Worm (Caenorhabditis elegans) whole organism, L4 larva: Measurements from ENCODE around the gene rbm-22.

Experiments
- F37D6.2 ChIP-seq: sonication (generic microtip); optimal IDR thresholded peaks from 2 replicates; lab custom pipeline; 2016; ENCODE audit warnings: mild to moderate bottlenecking, missing genetic modification characterization, missing compliant biosample characterization
- F44E2.7 ChIP-seq: fragments of 200-800 bp; sonication (Bioruptor generic); IDR thresholded peaks from 2 replicates; pipeline ENCODE4 v2.1.2; 2022; ENCODE audit warnings: missing genetic modification characterization, missing compliant biosample characterization
- T26A8.4 ChIP-seq: fragments of 200-800 bp; sonication (Bioruptor generic); IDR thresholded peaks from 2 replicates; pipeline ENCODE4 v1.3.6; 2022; ENCODE audit warnings: missing genetic modification characterization, missing compliant biosample characterization
- ZK337.2 ChIP-seq: fragments of 200-800 bp; sonication (Bioruptor generic); IDR thresholded peaks from 2 replicates; pipeline ENCODE4 v1.3.6; 2022; ENCODE audit warnings: missing genetic modification reagents, missing genetic modification characterization, missing compliant biosample characterization
- ama-1 ChIP-seq: fragments of 150-350 bp; optimal IDR thresholded peaks from 2 replicates; lab custom pipeline; 2014; ENCODE audit warnings: inconsistent platforms, mixed read lengths
- arid-1 ChIP-seq: fragments of 200-800 bp; sonication (Bioruptor generic); conservative IDR thresholded peaks from 2 replicates; pipeline ENCODE4 v1.3.6; 2022; ENCODE audit warnings: missing genetic modification reagents, missing genetic modification characterization, missing compliant biosample characterization
- attf-4 ChIP-seq: sonication (generic microtip); optimal IDR thresholded peaks from 3 replicates; lab custom pipeline; 2017; ENCODE audit warnings: missing biosample characterization, missing genetic modification characterization
- ceh-28 ChIP-seq: fragments of 150-350 bp; optimal IDR thresholded peaks from 2 replicates; lab custom pipeline; 2014; ENCODE audit warnings: missing biosample characterization, missing genetic modification reagents, missing genetic modification characterization
- ceh-32 ChIP-seq: sonication (generic microtip); optimal IDR thresholded peaks from 2 replicates; lab custom pipeline; 2016; ENCODE audit warnings: mild to moderate bottlenecking, missing genetic modification characterization, missing compliant biosample characterization; ENCODE audit not compliant: poor library complexity
- ceh-62 ChIP-seq: sonication (generic microtip); optimal IDR thresholded peaks from 2 replicates; lab custom pipeline; 2017; ENCODE audit warnings: missing biosample characterization, missing genetic modification characterization
- daf-19 ChIP-seq: fragments of 200-800 bp; sonication (Bioruptor generic); conservative IDR thresholded peaks from 2 replicates; pipeline ENCODE4 v1.3.6; 2022; ENCODE audit warnings: missing genetic modification characterization, missing compliant biosample characterization
- dmd-6 ChIP-seq: fragments of 200-800 bp; sonication (Bioruptor generic); IDR thresholded peaks from 2 replicates; pipeline ENCODE4 v1.3.6; 2022; ENCODE audit warnings: missing genetic modification reagents, missing genetic modification characterization, missing compliant biosample characterization
- dmd-8 ChIP-seq: fragments of 200-800 bp; sonication (Bioruptor generic); IDR thresholded peaks from 2 replicates; pipeline ENCODE4 v1.3.6; 2022; ENCODE audit warnings: missing genetic modification characterization, missing compliant biosample characterization
- dmd-9 ChIP-seq: fragments of 200-800 bp; sonication (Bioruptor generic); IDR thresholded peaks from 2 replicates; pipeline ENCODE4 v1.3.6; 2022; ENCODE audit warnings: missing genetic modification reagents, missing genetic modification characterization, missing compliant biosample characterization
- dpl-1 ChIP-seq: fragments of 150-350 bp; optimal IDR thresholded peaks from 2 replicates; lab custom pipeline; 2014; ENCODE audit warnings: missing biosample characterization, missing genetic modification reagents, missing genetic modification characterization
- duxl-1 ChIP-seq: sonication (generic microtip); optimal IDR thresholded peaks from 2 replicates; lab custom pipeline; 2016; ENCODE audit warnings: mild to moderate bottlenecking, missing genetic modification characterization, moderate library complexity, missing compliant biosample characterization; ENCODE audit not compliant: poor library complexity
- dve-1 ChIP-seq: sonication (generic microtip); optimal IDR thresholded peaks from 2 replicates; lab custom pipeline; 2017; ENCODE audit warnings: antibody characterized with exemption, mild to moderate bottlenecking, missing genetic modification characterization, missing compliant biosample characterization; ENCODE audit not compliant: insufficient read depth
- egl-27 ChIP-seq: sonication (generic microtip); optimal IDR thresholded peaks from 3 replicates; lab custom pipeline; 2017; ENCODE audit warnings: missing biosample characterization, missing genetic modification reagents, missing genetic modification characterization
- egl-43 ChIP-seq: fragments of 200-800 bp; sonication (Bioruptor generic); IDR thresholded peaks from 2 replicates; pipeline ENCODE4 v1.3.6; 2022; ENCODE audit warnings: missing genetic modification reagents, missing genetic modification characterization, missing compliant biosample characterization
- gei-8 ChIP-seq: fragments of 200-800 bp; sonication (Bioruptor generic); optimal IDR thresholded peaks from 2 replicates; lab custom pipeline; 2018; ENCODE audit warnings: mild to moderate bottlenecking, missing genetic modification characterization, missing compliant biosample characterization
- hif-1 ChIP-seq, 2 experiments: sonication (generic microtip); optimal IDR thresholded peaks; 2 replicates each; lab custom pipeline; 2016 to 2017; ENCODE audit warnings: missing compliant biosample characterization in 2 of 2, missing genetic modification characterization in 2 of 2, missing genetic modification reagents in 2 of 2, missing genotype in 2 of 2, mild to moderate bottlenecking in 1 of 2
- hlh-11 ChIP-seq: fragments of 200-800 bp; sonication (Bioruptor generic); optimal IDR thresholded peaks from 2 replicates; lab custom pipeline; 2018; ENCODE audit warnings: mild to moderate bottlenecking, missing genetic modification characterization, missing compliant biosample characterization
- lim-7 ChIP-seq: fragments of 200-800 bp; sonication (Bioruptor generic); IDR thresholded peaks from 2 replicates; pipeline ENCODE4 v1.3.6; 2022; ENCODE audit warnings: missing genetic modification characterization, missing compliant biosample characterization
- lin-1 ChIP-seq: fragments of 200-800 bp; sonication (Bioruptor generic); IDR thresholded peaks from 2 replicates; pipeline ENCODE4 v1.3.6; 2022; ENCODE audit warnings: missing genetic modification reagents, missing genetic modification characterization, missing compliant biosample characterization
- lin-13 ChIP-seq: fragments of 150-350 bp; optimal IDR thresholded peaks from 2 replicates; lab custom pipeline; 2014; ENCODE audit warnings: missing biosample characterization, missing genetic modification reagents, missing genetic modification characterization
- lin-15B ChIP-seq: fragments of 150-350 bp; sonication (generic microtip); optimal IDR thresholded peaks from 3 replicates; lab custom pipeline; 2014; ENCODE audit warnings: missing biosample characterization, missing genetic modification characterization
- lin-29 ChIP-seq: fragments of 200-800 bp; sonication (Bioruptor generic); IDR thresholded peaks from 2 replicates; pipeline ENCODE4 v1.3.6; 2022; ENCODE audit warnings: missing genetic modification reagents, missing genetic modification characterization, missing compliant biosample characterization
- madf-9 ChIP-seq: fragments of 200-800 bp; sonication (Bioruptor generic); conservative IDR thresholded peaks from 2 replicates; pipeline ENCODE4 v1.3.6; 2022; ENCODE audit warnings: missing genetic modification reagents, missing genetic modification characterization, missing compliant biosample characterization
- mxl-3 ChIP-seq: fragments of 200-800 bp; sonication (Bioruptor generic); optimal IDR thresholded peaks from 2 replicates; lab custom pipeline; 2018; ENCODE audit warnings: mild to moderate bottlenecking, missing genetic modification characterization, missing compliant biosample characterization
- nhr-102 ChIP-seq: sonication (generic microtip); optimal IDR thresholded peaks from 2 replicates; lab custom pipeline; 2016; ENCODE audit warnings: mild to moderate bottlenecking, missing genetic modification characterization, moderate library complexity, missing compliant biosample characterization
- nhr-11 ChIP-seq: fragments of 150-350 bp; optimal IDR thresholded peaks from 2 replicates; lab custom pipeline; 2014; ENCODE audit warnings: missing biosample characterization, missing genetic modification characterization
- nhr-76 ChIP-seq: fragments of 150-350 bp; optimal IDR thresholded peaks from 2 replicates; lab custom pipeline; 2014; ENCODE audit warnings: missing biosample characterization, missing genetic modification characterization
- pha-4 ChIP-seq, 2 experiments: fragments of 150-350 bp in 1 of 2; fragments of 200-800 bp in 1 of 2; sonication (Bioruptor generic) in 1 of 2; IDR thresholded peaks in 1 of 2; optimal IDR thresholded peaks in 1 of 2; 2 replicates each; pipeline versions ENCODE4 v1.3.6 to Lab custom; 2014 to 2022; ENCODE audit warnings: missing genetic modification characterization in 2 of 2, missing genetic modification reagents in 2 of 2, missing biosample characterization in 1 of 2, missing compliant biosample characterization in 1 of 2
- saeg-2 ChIP-seq: fragments of 200-800 bp; sonication (Bioruptor generic); IDR thresholded peaks from 2 replicates; pipeline ENCODE4 v1.3.6; 2022; ENCODE audit warnings: missing genetic modification reagents, missing genetic modification characterization, missing compliant biosample characterization
- set-16 ChIP-seq: fragments of 200-800 bp; sonication (Bioruptor generic); IDR thresholded peaks from 2 replicates; pipeline ENCODE4 v1.3.6; 2022; ENCODE audit warnings: missing genetic modification reagents, missing genetic modification characterization, missing compliant biosample characterization
- spr-1 ChIP-seq: sonication (generic microtip); optimal IDR thresholded peaks from 2 replicates; lab custom pipeline; 2016; ENCODE audit warnings: mild to moderate bottlenecking, missing genetic modification characterization, missing compliant biosample characterization
- unc-39 ChIP-seq: sonication (generic microtip); optimal IDR thresholded peaks from 2 replicates; lab custom pipeline; 2017; ENCODE audit warnings: missing biosample characterization, missing genetic modification characterization
- unc-62 ChIP-seq, 3 experiments: fragments of 150-350 bp in 1 of 3; sonication (generic microtip); optimal IDR thresholded peaks in 2 of 3; peaks in 1 of 3; 1 replicate in 1 of 3; 2 replicates in 2 of 3; lab custom pipeline; 2014 to 2017; ENCODE audit warnings: missing biosample characterization in 3 of 3, missing genetic modification characterization in 3 of 3, missing genetic modification reagents in 3 of 3, missing genotype in 1 of 3
- vab-7 ChIP-seq: fragments of 200-800 bp; sonication (Bioruptor generic); IDR thresholded peaks from 2 replicates; pipeline ENCODE4 v1.3.6; 2022; ENCODE audit warnings: missing genetic modification reagents, missing genetic modification characterization, missing compliant biosample characterization
- zag-1 ChIP-seq: fragments of 150-350 bp; optimal IDR thresholded peaks from 2 replicates; lab custom pipeline; 2014; ENCODE audit warnings: missing biosample characterization, missing genetic modification characterization
- zfp-3 ChIP-seq: fragments of 200-800 bp; sonication (Bioruptor generic); conservative IDR thresholded peaks from 2 replicates; pipeline ENCODE4 v1.3.6; 2022; ENCODE audit warnings: missing genetic modification reagents, missing genetic modification characterization, missing compliant biosample characterization
- ztf-7 ChIP-seq: fragments of 150-350 bp; optimal IDR thresholded peaks from 2 replicates; lab custom pipeline; 2014; ENCODE audit warnings: missing biosample characterization, missing genetic modification characterization

rbm-22 gene

DNA sequence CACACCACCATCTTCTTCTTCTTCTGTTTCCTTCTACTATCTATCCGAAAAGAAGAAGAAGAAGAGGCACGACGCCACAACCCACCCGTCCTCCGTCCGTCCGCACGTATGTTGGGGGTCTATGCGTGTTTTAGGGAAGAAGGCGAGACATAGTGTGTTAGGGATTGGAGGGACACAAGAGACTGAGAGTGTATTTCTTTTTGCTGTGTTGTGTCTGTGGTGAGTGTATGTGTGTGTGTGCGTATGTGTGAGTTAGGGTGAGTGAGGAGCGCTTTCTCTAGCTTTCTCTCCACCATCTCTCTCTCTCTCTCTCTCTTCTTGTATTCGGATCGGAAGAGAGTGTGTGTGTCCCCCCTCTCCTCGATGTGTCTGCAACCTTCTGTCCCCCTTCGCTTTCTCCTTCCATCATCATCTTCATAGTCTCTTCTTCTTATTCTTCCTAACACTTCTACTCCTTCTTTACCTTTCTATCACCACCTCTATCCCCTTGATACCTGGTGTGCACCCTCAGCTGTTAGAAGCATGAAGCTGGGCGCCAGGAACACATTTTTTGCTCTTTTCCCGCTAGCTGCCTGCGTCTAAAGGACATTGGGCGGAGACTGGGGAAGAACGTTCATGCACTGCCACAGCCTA lies 39.4 kb upstream of the rbm-22 start (continued):
- TF ChIP-seq pha-4 (GFP tag; IDR thresholded peaks at IDR 0.05; lab: Robert Waterston, UW) (no peak; the same call in 1 of the 2 replicates), pha-4 (tag; optimal IDR thresholded peaks at IDR 0.05; lab: Kevin White, UChicago) (peak; percentile 88), unc-39 (tag; lab: Kevin White, UChicago) (no peak), F37D6.2 (peak; percentile 71), dmd-8 (GFP tag; lab: Robert Waterston, UW) (peak; percentile 46; the same call in 1 of the 2 replicates), saeg-2 (GFP tag; lab: Robert Waterston, UW) (no peak), zag-1 (no peak), hlh-11 (tag; lab: Kevin White, UChicago) (peak; percentile 93), spr-1 (tag; lab: Kevin White, UChicago) (peak; percentile 61), nhr-11 (tag; lab: Kevin White, UChicago) (peak; percentile 93), lin-13 (peak; percentile 64), duxl-1 (no peak), ceh-32 (tag; lab: Kevin White, UChicago) (no peak)

- TF ChIP-seq ZK337.2 (GFP tag; lab: Robert Waterston, UW) (no peak), egl-43 (GFP tag; lab: Robert Waterston, UW) (0 out of 2 replicates have a peak, but pooled peaks have one; percentile 23), nhr-102 (tag; lab: Kevin White, UChicago) (peak; percentile 8), daf-19 (peak; percentile 55; the same call in 1 of the 2 replicates), dve-1 (tag; lab: Kevin White, UChicago) (no peak), zfp-3 (0 out of 2 replicates have a peak, but pooled peaks have one; percentile 30), T26A8.4 (GFP tag; lab: Robert Waterston, UW) (0 out of 2 replicates have a peak, but pooled peaks have one; percentile 32), ama-1 (peak; percentile 18)
These were observed 35.8 kb upstream of the rbm-22 start for ce11 chrIV:10825383-10825782.

DNA sequence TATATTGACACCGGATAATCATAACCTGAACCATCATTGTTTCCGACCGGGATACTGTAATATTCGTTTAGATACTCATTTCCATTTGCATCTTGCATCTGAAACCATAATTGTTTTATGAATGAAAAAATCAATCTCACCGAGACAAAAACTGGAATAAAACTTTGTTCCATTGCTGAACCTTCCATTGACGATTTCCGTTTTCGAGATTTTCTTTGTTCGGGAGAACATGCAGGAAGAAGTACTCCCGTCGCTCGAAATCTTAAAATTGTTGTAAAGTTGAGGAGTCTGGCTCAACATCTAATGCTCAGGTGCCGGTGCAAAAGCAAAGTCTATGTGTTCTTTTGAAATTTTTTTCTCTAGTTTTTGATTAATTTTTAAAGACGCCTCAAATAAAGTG lies 35.2 kb upstream of the rbm-22 start:
- TF ChIP-seq ceh-62 (tag; lab: Kevin White, UChicago): no peak
- TF ChIP-seq egl-27 (tag; lab: Kevin White, UChicago): no peak
- peak; percentile 41; the same call in 1 of the 2 replicates for TF ChIP-seq T26A8.4 (GFP tag; lab: Robert Waterston, UW)
- TF ChIP-seq nhr-76 (tag; lab: Kevin White, UChicago): no peak
- no peak for TF ChIP-seq dpl-1 (GFP tag; lab: Kevin White, UChicago)
- no peak for TF ChIP-seq lin-29 (GFP tag; lab: Robert Waterston, UW)
- TF ChIP-seq dmd-6: peak; percentile 7; the same call in 1 of the 2 replicates
- TF ChIP-seq vab-7: no peak
- no peak for TF ChIP-seq attf-4
- TF ChIP-seq ztf-7 (tag; lab: Kevin White, UChicago): no peak
- no peak for TF ChIP-seq lim-7
- no peak for TF ChIP-seq gei-8 (GFP tag; lab: Kevin White, UChicago)
- TF ChIP-seq lin-1: no peak
- no peak for TF ChIP-seq ceh-28
- no peak for TF ChIP-seq hif-1 (tag; optimal IDR thresholded peaks at IDR 0.05; lab: Kevin White, UChicago)

- TF ChIP-seq daf-19 (no peak), arid-1 (GFP tag; lab: Robert Waterston, UW) (no peak), unc-62 (GFP tag; optimal IDR thresholded peaks at IDR 0.05 in 1 of 2; lab: Kevin White, UChicago) (no peak), unc-62 (tag; optimal IDR thresholded peaks at IDR 0.05; lab: Kevin White, UChicago) (no peak), mxl-3 (GFP tag; lab: Kevin White, UChicago) (no peak), set-16 (GFP tag; lab: Robert Waterston, UW) (no peak), lin-29 (GFP tag; lab: Robert Waterston, UW) (no peak), dpl-1 (GFP tag; lab: Kevin White, UChicago) (no peak), F44E2.7 (no peak), dmd-9 (GFP tag; lab: Robert Waterston, UW) (no peak), madf-9 (GFP tag; lab: Robert Waterston, UW) (no peak), lin-15B (tag; lab: Kevin White, UChicago) (no peak)
These were observed 33.2 kb upstream of the rbm-22 start, which contains the start of gene npax-3 for ce11 chrIV:10828049-10828448. TSS of gene npax-3 (minus strand) at chrIV:10828149.
